Fruit fly (Drosophila melanogaster) whole organism, pupa: Measurements from ENCODE around the gene CG16700.

Experiments
- CG10348 ChIP-seq: fragments of 200-800 bp; sonication (Bioruptor generic); IDR thresholded peaks from 2 replicates; pipeline ENCODE4 v1.3.6; 2022; ENCODE audit warnings: missing biosample characterization, missing genetic modification characterization
- CG12605 ChIP-seq: fragments of 200-800 bp; sonication (Bioruptor generic); IDR thresholded peaks from 2 replicates; pipeline ENCODE4 v1.3.6; 2022; ENCODE audit warnings: missing biosample characterization, missing genetic modification characterization
- CG13204 ChIP-seq: fragments of 200-800 bp; sonication (Bioruptor generic); optimal IDR thresholded peaks from 2 replicates; lab custom pipeline; 2018; ENCODE audit warnings: missing biosample characterization, mild to moderate bottlenecking, missing genetic modification characterization, moderate library complexity
- CG14655 ChIP-seq: fragments of 200-800 bp; sonication (Bioruptor generic); optimal IDR thresholded peaks from 3 replicates; lab custom pipeline; 2017; ENCODE audit warnings: mild to moderate bottlenecking, missing biosample characterization, missing genetic modification reagents, missing genetic modification characterization
- CG15710 ChIP-seq: fragments of 200-800 bp; sonication (Bioruptor generic); optimal IDR thresholded peaks from 2 replicates; lab custom pipeline; 2018; ENCODE audit warnings: missing biosample characterization, mild to moderate bottlenecking, missing genetic modification characterization, moderate library complexity
- CG17806 ChIP-seq: fragments of 200-800 bp; sonication (Bioruptor generic); optimal IDR thresholded peaks from 2 replicates; lab custom pipeline; 2018; ENCODE audit warnings: missing biosample characterization, mild to moderate bottlenecking, missing genetic modification characterization, moderate library complexity
- CG32121 ChIP-seq: fragments of 200-800 bp; sonication (Bioruptor generic); IDR thresholded peaks from 2 replicates; pipeline ENCODE4 v1.3.6; 2022; ENCODE audit warnings: missing biosample characterization, missing genetic modification characterization
- CG4496 ChIP-seq: fragments of 200-800 bp; sonication (Bioruptor generic); IDR thresholded peaks from 3 replicates; pipeline ENCODE4 v1.3.6; 2022; ENCODE audit warnings: missing biosample characterization, missing genetic modification characterization
- CG8159 ChIP-seq: fragments of 200-800 bp; sonication (Bioruptor generic); optimal IDR thresholded peaks from 3 replicates; lab custom pipeline; 2018; ENCODE audit warnings: missing biosample characterization, mild to moderate bottlenecking, missing genetic modification characterization, moderate library complexity
- CG8301 ChIP-seq: fragments of 200-800 bp; sonication (Bioruptor generic); optimal IDR thresholded peaks from 2 replicates; lab custom pipeline; 2018; ENCODE audit warnings: missing biosample characterization, mild to moderate bottlenecking, missing genetic modification characterization
- CG9948 ChIP-seq: fragments of 200-800 bp; sonication (Bioruptor generic); optimal IDR thresholded peaks from 2 replicates; lab custom pipeline; 2018; ENCODE audit warnings: missing biosample characterization, mild to moderate bottlenecking, missing genetic modification characterization, moderate library complexity
- EcR ChIP-seq: fragments of 200-800 bp; sonication (Bioruptor generic); optimal IDR thresholded peaks from 3 replicates; lab custom pipeline; 2019; ENCODE audit warnings: missing biosample characterization, missing genetic modification characterization, mild to moderate bottlenecking, moderate library complexity, missing genetic modification reagents
- Ets98B ChIP-seq: fragments of 200-800 bp; sonication (Bioruptor generic); IDR thresholded peaks from 2 replicates; pipeline ENCODE4 v1.3.6; 2022; ENCODE audit warnings: missing biosample characterization, missing genetic modification characterization
- Pif1A ChIP-seq: fragments of 200-800 bp; sonication (Bioruptor generic); optimal IDR thresholded peaks from 3 replicates; lab custom pipeline; 2016; ENCODE audit warnings: missing biosample characterization, missing genetic modification characterization
- Pif1B ChIP-seq: fragments of 200-800 bp; sonication (Bioruptor generic); optimal IDR thresholded peaks from 3 replicates; lab custom pipeline; 2016; ENCODE audit warnings: missing biosample characterization, missing genetic modification characterization
- Snoo ChIP-seq: fragments of 200-800 bp; sonication (Bioruptor generic); optimal IDR thresholded peaks from 3 replicates; lab custom pipeline; 2017; ENCODE audit warnings: missing biosample characterization, mild to moderate bottlenecking, missing genetic modification characterization, inconsistent platforms
- fd96Ca ChIP-seq: fragments of 200-800 bp; sonication (Bioruptor generic); IDR thresholded peaks from 3 replicates; pipeline ENCODE4 v1.3.6; 2022; ENCODE audit warnings: missing biosample characterization, missing genetic modification characterization
- gl ChIP-seq: fragments of 200-800 bp; sonication (Bioruptor generic); optimal IDR thresholded peaks from 2 replicates; lab custom pipeline; 2018; ENCODE audit warnings: missing biosample characterization, mild to moderate bottlenecking, missing genetic modification characterization
- rn ChIP-seq: fragments of 200-800 bp; sonication (Bioruptor generic); IDR thresholded peaks from 2 replicates; pipeline ENCODE4 v1.3.6; 2022; ENCODE audit warnings: missing biosample characterization, missing genetic modification characterization

Gene CG16700

dm6 chrX:17077290-17078138, 14.1 kb upstream of the CG16700 start, which contains the start of gene wcy:
wcy (minus strand) TSS chrX:17077897.
- TF ChIP-seq CG10348 (GFP tag; lab: Robert Waterston, UW) (no peak), Pif1A (GFP tag; lab: Kevin White, UChicago) (no peak), EcR (no peak), Ets98B (GFP tag; lab: Robert Waterston, UW) (peak; percentile 22; the same call in 1 of the 2 replicates), Pif1B (no peak), CG12605 (peak; percentile 19; the same call in 1 of the 2 replicates), CG8301 (tag; lab: Kevin White, UChicago) (no peak), CG4496 (GFP tag; lab: Robert Waterston, UW) (peak; percentile 73), CG8159 (tag; lab: Kevin White, UChicago) (no peak)

- peak; percentile 10 for TF ChIP-seq CG14655
- no peak for TF ChIP-seq Ets98B (GFP tag; lab: Robert Waterston, UW)
- peak; percentile 17 for TF ChIP-seq CG17806 (tag; lab: Kevin White, UChicago)
- TF ChIP-seq, all 21 proteins: peak for 2
Measured at dm6 chrX:17078139-17078977, 13.3 kb upstream of the CG16700 start, which contains the start of gene CG4949. CG4949 (plus strand) TSS chrX:17078836.

DNA sequence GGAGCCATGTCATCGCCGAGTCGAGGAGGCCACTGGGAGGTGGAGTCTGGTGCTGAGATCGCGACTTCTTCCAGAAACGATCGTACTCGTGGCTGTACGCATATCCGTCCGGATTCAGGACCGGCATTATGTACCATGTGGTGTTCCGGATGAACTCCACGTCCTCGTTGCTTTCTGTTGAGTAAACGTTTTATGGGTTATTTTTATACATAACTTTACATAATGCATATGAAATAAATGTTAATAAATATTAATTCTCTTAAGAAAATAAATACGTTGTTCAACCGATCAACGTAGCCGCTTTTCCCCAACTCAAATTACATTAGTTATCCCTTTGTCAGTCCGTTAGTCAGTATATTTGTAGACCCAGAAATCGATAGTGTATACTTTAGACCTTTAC, 10.5 kb upstream of the CG16700 start, which contains the start of gene CG4955:
TSS of gene CG4955 (plus strand) at position 301 of the 400 bp plus-strand sequence.
- TF ChIP-seq Snoo, result no peak
- TF ChIP-seq CG9948 (tag; lab: Kevin White, UChicago), result no peak
- TF ChIP-seq Pif1A (GFP tag; lab: Kevin White, UChicago), result no peak
- no peak for TF ChIP-seq Pif1B
- no peak for TF ChIP-seq CG14655
- TF ChIP-seq, all 21 proteins: peak for 0

dm6 chrX:17087575-17087974, 4.1 kb upstream of the CG16700 start, which contains the start of gene CG8945:
CG8945 (minus strand) TSS chrX:17087675.
- TF ChIP-seq CG32121 (GFP tag; lab: Robert Waterston, UW), result no peak
- TF ChIP-seq CG13204 (GFP tag; lab: Kevin White, UChicago), result no peak
- TF ChIP-seq CG17806 (tag; lab: Kevin White, UChicago), result no peak
- TF ChIP-seq Pif1B, result no peak
- TF ChIP-seq, all 21 proteins: peak for 0

dm6 chrX:17090585-17090984, 1.1 kb upstream of the CG16700 start:
- TF ChIP-seq CG14655 (peak; percentile 20), Snoo (no peak)

- no peak for TF ChIP-seq CG8159 (tag; lab: Kevin White, UChicago)
- 0 out of 3 replicates have a peak, but pooled peaks have one; percentile 22 for TF ChIP-seq CG4496 (GFP tag; lab: Robert Waterston, UW)
- TF ChIP-seq fd96Ca (GFP tag; lab: Robert Waterston, UW), result peak; percentile 17; the same call in 1 of the 3 replicates
- no peak for TF ChIP-seq Ets98B (GFP tag; lab: Robert Waterston, UW)
Measured at dm6 chrX:17093431-17093830, 1.8 kb downstream of the CG16700 start.

- TF ChIP-seq CG8301 (tag; lab: Kevin White, UChicago), result no peak
- no peak for TF ChIP-seq CG14655
- no peak for TF ChIP-seq CG15710 (tag; lab: Kevin White, UChicago)
- TF ChIP-seq EcR, result no peak
- TF ChIP-seq rn (GFP tag; lab: Robert Waterston, UW), result no peak
- TF ChIP-seq Pif1A (GFP tag; lab: Kevin White, UChicago), result no peak
- TF ChIP-seq Ets98B (GFP tag; lab: Robert Waterston, UW), result no peak
- no peak for TF ChIP-seq CG17806 (tag; lab: Kevin White, UChicago)
- TF ChIP-seq Pif1B, result no peak
- no peak for TF ChIP-seq gl (tag; lab: Kevin White, UChicago)
- no peak for TF ChIP-seq CG8159 (tag; lab: Kevin White, UChicago)
- no peak for TF ChIP-seq CG32121 (GFP tag; lab: Robert Waterston, UW)
- TF ChIP-seq CG4496 (GFP tag; lab: Robert Waterston, UW), result no peak
- TF ChIP-seq, all 21 proteins: peak for 0
Measured at dm6 chrX:17093900-17094446, 2.3 kb downstream of the CG16700 start.
